Worm (Caenorhabditis elegans): ENCODE results near the gene Y57A10A.13.
"Not testable (repeated sequence)": the region's sequence is repeated elsewhere in the genome, so short reads cannot be mapped to it uniquely, and the experiment has no call there.

Gene Y57A10A.13

ce11 chrII:12176521-12176920 lies 8.2 kb downstream of the Y57A10A.13 start:
- no peak for TF ChIP-seq unc-86 (tag; optimal IDR thresholded peaks at IDR 0.05)
- no peak for TF ChIP-seq mef-2 (tag; optimal IDR thresholded peaks at IDR 0.05)
- TF ChIP-seq efl-1 (optimal IDR thresholded peaks at IDR 0.05) = no peak
- peak in 1 of 2 experiments; percentile 32 for TF ChIP-seq efl-1 (GFP tag; optimal IDR thresholded peaks at IDR 0.05 in 1 of 2)
- TF ChIP-seq lin-15B (tag; optimal IDR thresholded peaks at IDR 0.05) = no peak
- no peak for TF ChIP-seq nhr-77 (tag; optimal IDR thresholded peaks at IDR 0.05)
- TF ChIP-seq egl-13 (tag; optimal IDR thresholded peaks at IDR 0.05) = no peak
- TF ChIP-seq rnt-1 (tag; optimal IDR thresholded peaks at IDR 0.05) = no peak

- TF ChIP-seq lin-15B (tag; optimal IDR thresholded peaks at IDR 0.05) = no peak
- no peak for TF ChIP-seq lir-3 (tag; optimal IDR thresholded peaks at IDR 0.05; ENCODE audit: poor library complexity)
- TF ChIP-seq hlh-17 (GFP tag; optimal IDR thresholded peaks at IDR 0.05; ENCODE audit: borderline replicate concordance) = no peak
- TF ChIP-seq swsn-7 (tag; optimal IDR thresholded peaks at IDR 0.05) = no peak
- no peak for TF ChIP-seq ceh-82 (tag; optimal IDR thresholded peaks at IDR 0.05)
- TF ChIP-seq nhr-84 (tag; optimal IDR thresholded peaks at IDR 0.05) = no peak
- no peak for TF ChIP-seq ceh-8 (GFP tag; optimal IDR thresholded peaks at IDR 0.05)
- no peak for TF ChIP-seq nhr-90 (tag; optimal IDR thresholded peaks at IDR 0.05; ENCODE audit: poor library complexity)
Measured at ce11 chrII:12175398-12175797, 9.3 kb downstream of the Y57A10A.13 start.

ce11 chrII:12172273-12172672 lies 12.4 kb downstream of the Y57A10A.13 start, which contains the start of gene rol-1:
Gene rol-1, plus strand, starts transcription at chrII:12172573.
- TF ChIP-seq tbx-2 (tag; optimal IDR thresholded peaks at IDR 0.05) = no peak
- no peak for TF ChIP-seq egl-13 (tag; optimal IDR thresholded peaks at IDR 0.05)
- TF ChIP-seq mdl-1 (tag; optimal IDR thresholded peaks at IDR 0.05) = no peak
- TF ChIP-seq rnt-1 (tag; optimal IDR thresholded peaks at IDR 0.05) = no peak
- TF ChIP-seq nhr-90 (tag; optimal IDR thresholded peaks at IDR 0.05; ENCODE audit: poor library complexity) = no peak

- TF ChIP-seq fkh-4 (tag; optimal IDR thresholded peaks at IDR 0.05; ENCODE audit: borderline replicate concordance) (no peak), jun-1 (tag; optimal IDR thresholded peaks at IDR 0.05) (no peak), nhr-76 (tag; optimal IDR thresholded peaks at IDR 0.05) (no peak), egl-13 (tag; optimal IDR thresholded peaks at IDR 0.05) (no peak), elt-3 (tag; optimal IDR thresholded peaks at IDR 0.05) (no peak), hlh-17 (GFP tag; optimal IDR thresholded peaks at IDR 0.05; ENCODE audit: borderline replicate concordance) (no peak), ceh-82 (tag; optimal IDR thresholded peaks at IDR 0.05) (no peak), lin-13 (GFP tag; optimal IDR thresholded peaks at IDR 0.05) (no peak), sox-4 (tag; optimal IDR thresholded peaks at IDR 0.05) (no peak), C34B4.2 (tag; optimal IDR thresholded peaks at IDR 0.05) (no peak), fkh-10 (GFP tag; optimal IDR thresholded peaks at IDR 0.05) (no peak), tbx-2 (tag; optimal IDR thresholded peaks at IDR 0.05) (no peak), isw-1 (GFP tag; IDR thresholded peaks at IDR 0.05) (no peak), dpl-1 (GFP tag; optimal IDR thresholded peaks at IDR 0.05) (no peak), hlh-4 (tag; optimal IDR thresholded peaks at IDR 0.05) (no peak), skn-1 (tag; optimal IDR thresholded peaks at IDR 0.05) (no peak), nhr-12 (tag; optimal IDR thresholded peaks at IDR 0.05) (no peak), nhr-28 (tag; optimal IDR thresholded peaks at IDR 0.05) (no peak)
Measured at ce11 chrII:12169487-12170128, 15.1 kb downstream of the Y57A10A.13 start.

ce11 chrII:12164539-12164938 lies 20.2 kb downstream of the Y57A10A.13 start, which contains the start of gene Y57A10A.8:
Gene Y57A10A.8, plus strand, starts transcription at chrII:12164839.
- not testable (repeated sequence) for TF ChIP-seq efl-3 (GFP tag; optimal IDR thresholded peaks at IDR 0.05); hpl-2 (GFP tag; optimal IDR thresholded peaks at IDR 0.05); nhr-71 (tag; optimal IDR thresholded peaks at IDR 0.05)

All from whole organism, L1 larva.